Worm (Caenorhabditis elegans) whole organism, L4 larva: ENCODE measurements around the gene lgc-8.

ENCODE experiments used
- Y5F2A.4 ChIP-seq: fragments of 200-800 bp; sonication (Bioruptor generic); optimal IDR thresholded peaks from 2 replicates; lab custom pipeline; 2018; ENCODE audit warnings: mild to moderate bottlenecking, missing genetic modification characterization, missing compliant biosample characterization
- ama-1 ChIP-seq: fragments of 150-350 bp; optimal IDR thresholded peaks from 2 replicates; lab custom pipeline; 2014; ENCODE audit warnings: inconsistent platforms, mixed read lengths
- mep-1 ChIP-seq: fragments of 150-350 bp; sonication (generic microtip); optimal IDR thresholded peaks from 3 replicates; lab custom pipeline; 2014; ENCODE audit warnings: missing biosample characterization, missing genetic modification characterization
- nhr-77 ChIP-seq: fragments of 150-350 bp; optimal IDR thresholded peaks from 2 replicates; lab custom pipeline; 2014; ENCODE audit warnings: missing biosample characterization, missing genetic modification characterization
- vab-7 ChIP-seq: fragments of 200-800 bp; sonication (Bioruptor generic); IDR thresholded peaks from 2 replicates; pipeline ENCODE4 v1.3.6; 2022; ENCODE audit warnings: missing genetic modification reagents, missing genetic modification characterization, missing compliant biosample characterization

ce11 chrIV:14766382-14766781 is 50.8 kb downstream of the lgc-8 start, which contains the start of gene vti-1:
- no peak for TF ChIP-seq nhr-77 (tag; lab: Kevin White, UChicago)
- no peak for TF ChIP-seq ama-1 (lab: Kevin White, UChicago)
- TF ChIP-seq Y5F2A.4 (GFP tag; lab: Kevin White, UChicago) = no peak
- TF ChIP-seq mep-1 (tag; lab: Kevin White, UChicago) = no peak
- no peak for TF ChIP-seq vab-7 (GFP tag; lab: Robert Waterston, UW)
